Worm (Caenorhabditis elegans) whole organism, mixed stage, embryonic: Measurements from ENCODE around the gene ZK546.4.

ENCODE experiments used
- ces-1 ChIP-seq: fragments of 150-350 bp; optimal IDR thresholded peaks from 2 replicates; lab custom pipeline; 2014; ENCODE audit warnings: missing biosample characterization, missing genetic modification reagents, missing genetic modification characterization
- elt-3 ChIP-seq: fragments of 150-350 bp; optimal IDR thresholded peaks from 2 replicates; lab custom pipeline; 2014; ENCODE audit warnings: missing biosample characterization, missing genetic modification characterization
- mab-5 ChIP-seq: fragments of 150-350 bp; optimal IDR thresholded peaks from 2 replicates; lab custom pipeline; 2014; ENCODE audit warnings: missing biosample characterization, missing genetic modification characterization
- mep-1 ChIP-seq: fragments of 150-350 bp; optimal IDR thresholded peaks from 2 replicates; lab custom pipeline; 2017; ENCODE audit warnings: missing biosample characterization, missing genetic modification reagents, missing genetic modification characterization, inconsistent platforms
- nhr-12 ChIP-seq: fragments of 150-350 bp; optimal IDR thresholded peaks from 2 replicates; lab custom pipeline; 2014; ENCODE audit warnings: missing biosample characterization, missing genetic modification characterization
- pha-4 ChIP-seq: fragments of 150-350 bp; optimal IDR thresholded peaks from 2 replicates; lab custom pipeline; 2018; ENCODE audit warnings: missing biosample characterization, missing genetic modification reagents, missing genetic modification characterization
- snpc-4 ChIP-seq: fragments of 150-350 bp; optimal IDR thresholded peaks from 2 replicates; lab custom pipeline; 2014; ENCODE audit warnings: missing biosample characterization, missing genetic modification characterization
- unc-62 ChIP-seq: fragments of 150-350 bp; optimal IDR thresholded peaks from 2 replicates; lab custom pipeline; 2014; ENCODE audit warnings: missing biosample characterization, missing genetic modification reagents, missing genetic modification characterization

- TF ChIP-seq snpc-4 (tag; lab: Kevin White, UChicago) (no peak), ces-1 (GFP tag; lab: Kevin White, UChicago) (no peak), nhr-12 (tag; lab: Kevin White, UChicago) (no peak), pha-4 (tag; lab: Kevin White, UChicago) (no peak), elt-3 (tag; lab: Kevin White, UChicago) (no peak), unc-62 (GFP tag; lab: Kevin White, UChicago) (no peak), mep-1 (tag; lab: Kevin White, UChicago) (no peak), mab-5 (tag; lab: Kevin White, UChicago) (no peak)
Measured at ce11 chrII:4915572-4915971, 22.3 kb upstream of the ZK546.4 start.
